Fruit fly (Drosophila melanogaster) whole organism, embryonic: ENCODE results near the gene CG7714.
A peak's percentile ranks its signal among the peaks of the same experiment; 100 is the strongest.

Experiments
- ATbp ChIP-seq: fragments of 200-800 bp; sonication (Bioruptor generic); optimal IDR thresholded peaks from 2 replicates; lab custom pipeline; 2017; ENCODE audit warnings: missing biosample characterization, mild to moderate bottlenecking, missing genetic modification characterization, missing genetic modification reagents
- Adf1 ChIP-seq: fragments of 200-800 bp; sonication (Bioruptor generic); IDR thresholded peaks from 2 replicates; pipeline ENCODE4 v1.3.6; 2022; ENCODE audit warnings: missing biosample characterization, missing genetic modification characterization
- Aef1 ChIP-seq: fragments of 200-800 bp; sonication (Bioruptor generic); IDR thresholded peaks from 3 replicates; pipeline ENCODE4 v1.3.6; 2022; ENCODE audit warnings: missing biosample characterization, missing genetic modification characterization
- Atf6 ChIP-seq: fragments of 200-800 bp; sonication (Bioruptor generic); IDR thresholded peaks from 2 replicates; pipeline ENCODE4 v1.3.6; 2022; ENCODE audit warnings: missing biosample characterization, missing genetic modification characterization
- CG10543 ChIP-seq: fragments of 200-800 bp; sonication (Bioruptor generic); optimal IDR thresholded peaks from 3 replicates; lab custom pipeline; 2017; ENCODE audit warnings: missing biosample characterization, mild to moderate bottlenecking, missing genetic modification characterization, moderate library complexity
- CG12155 ChIP-seq: fragments of 200-800 bp; sonication (Bioruptor generic); optimal IDR thresholded peaks from 3 replicates; lab custom pipeline; 2016; ENCODE audit warnings: missing biosample characterization, missing genetic modification characterization
- CG12942 ChIP-seq: fragments of 200-800 bp; sonication (Bioruptor generic); optimal IDR thresholded peaks from 3 replicates; lab custom pipeline; 2016; ENCODE audit warnings: missing biosample characterization, missing genetic modification characterization
- CG17328 ChIP-seq: fragments of 200-800 bp; sonication (Bioruptor generic); IDR thresholded peaks from 2 replicates; pipeline ENCODE4 v1.3.6; 2022; ENCODE audit warnings: missing biosample characterization, missing genetic modification characterization
- CG17612 ChIP-seq: fragments of 200-800 bp; sonication (Bioruptor generic); IDR thresholded peaks from 2 replicates; pipeline ENCODE4 v1.3.6; 2022; ENCODE audit warnings: missing biosample characterization, missing genetic modification characterization
- CG18011 ChIP-seq: fragments of 200-800 bp; sonication (Bioruptor generic); optimal IDR thresholded peaks from 2 replicates; lab custom pipeline; 2017; ENCODE audit warnings: missing biosample characterization, missing genetic modification characterization, mild to moderate bottlenecking, moderate library complexity, missing genotype
- CG18262 ChIP-seq: fragments of 200-800 bp; optimal IDR thresholded peaks from 3 replicates; lab custom pipeline; 2019; ENCODE audit warnings: missing biosample characterization, mild to moderate bottlenecking, missing genetic modification characterization, moderate library complexity
- CG2116 ChIP-seq: fragments of 200-800 bp; sonication (Bioruptor generic); optimal IDR thresholded peaks from 3 replicates; lab custom pipeline; 2018; ENCODE audit warnings: missing biosample characterization, mild to moderate bottlenecking, missing genetic modification characterization
- CG2199 ChIP-seq: fragments of 200-800 bp; sonication (Bioruptor generic); IDR thresholded peaks from 3 replicates; pipeline ENCODE4 v1.3.6; 2022; ENCODE audit warnings: missing biosample characterization, missing genetic modification characterization
- CG32532 ChIP-seq: fragments of 200-800 bp; sonication (Bioruptor generic); IDR thresholded peaks from 2 replicates; pipeline ENCODE4 v1.3.6; 2022; ENCODE audit warnings: missing biosample characterization, missing genetic modification characterization
- CG3407 ChIP-seq: fragments of 200-800 bp; sonication (Bioruptor generic); optimal IDR thresholded peaks from 2 replicates; lab custom pipeline; 2018; ENCODE audit warnings: missing biosample characterization, mild to moderate bottlenecking, missing genetic modification characterization
- CG34422 ChIP-seq: fragments of 200-800 bp; sonication (Bioruptor generic); IDR thresholded peaks from 3 replicates; pipeline ENCODE4 v1.3.6; 2022; ENCODE audit warnings: missing biosample characterization, missing genetic modification characterization
- CG4282 ChIP-seq: fragments of 200-800 bp; sonication (Bioruptor generic); optimal IDR thresholded peaks from 2 replicates; lab custom pipeline; 2016; ENCODE audit warnings: missing biosample characterization, missing genetic modification characterization
- CG4617 ChIP-seq: fragments of 200-800 bp; sonication (Bioruptor generic); optimal IDR thresholded peaks from 3 replicates; lab custom pipeline; 2016; ENCODE audit warnings: missing biosample characterization, missing genetic modification characterization, borderline replicate concordance
- CG4707 ChIP-seq: fragments of 200-800 bp; sonication (Bioruptor generic); optimal IDR thresholded peaks from 2 replicates; lab custom pipeline; 2018; ENCODE audit warnings: missing biosample characterization, mild to moderate bottlenecking, missing genetic modification characterization, moderate library complexity
- CG5953 ChIP-seq: fragments of 200-800 bp; sonication (Bioruptor generic); IDR thresholded peaks from 2 replicates; pipeline ENCODE4 v1.3.6; 2022; ENCODE audit warnings: missing biosample characterization, missing genetic modification characterization
- CG6854 ChIP-seq: fragments of 200-800 bp; sonication (Bioruptor generic); optimal IDR thresholded peaks from 3 replicates; lab custom pipeline; 2017; ENCODE audit warnings: missing biosample characterization, mild to moderate bottlenecking, missing genetic modification characterization
- D19B ChIP-seq: fragments of 200-800 bp; sonication (Bioruptor generic); optimal IDR thresholded peaks from 2 replicates; lab custom pipeline; 2017; ENCODE audit warnings: missing biosample characterization, mild to moderate bottlenecking, missing genetic modification characterization
- E2f2 ChIP-seq: fragments of 200-800 bp; sonication (Bioruptor generic); IDR thresholded peaks from 2 replicates; pipeline ENCODE4 v1.3.6; 2022; ENCODE audit warnings: missing biosample characterization, missing genetic modification characterization
- GATAe ChIP-seq: fragments of 200-800 bp; sonication (Bioruptor generic); conservative IDR thresholded peaks from 2 replicates; pipeline ENCODE4 v1.3.6; 2022; ENCODE audit warnings: missing biosample characterization, missing genetic modification characterization
- HLH4C ChIP-seq: fragments of 200-800 bp; sonication (Bioruptor generic); IDR thresholded peaks from 3 replicates; pipeline ENCODE4 v1.3.6; 2022; ENCODE audit warnings: missing biosample characterization, missing genetic modification characterization; ENCODE audit not compliant: partially characterized antibody
- HLH54F ChIP-seq: fragments of 200-800 bp; sonication (Bioruptor generic); optimal IDR thresholded peaks from 3 replicates; lab custom pipeline; 2016; ENCODE audit warnings: missing biosample characterization, missing genetic modification characterization
- HmgZ ChIP-seq: fragments of 200-800 bp; sonication (Bioruptor generic); optimal IDR thresholded peaks from 2 replicates; lab custom pipeline; 2018; ENCODE audit warnings: missing biosample characterization, mild to moderate bottlenecking, missing genetic modification characterization
- Mes4 ChIP-seq: fragments of 200-800 bp; sonication (Bioruptor generic); optimal IDR thresholded peaks from 2 replicates; lab custom pipeline; 2016; ENCODE audit warnings: missing biosample characterization, missing genetic modification characterization
- NC2α ChIP-seq: fragments of 200-800 bp; sonication (Bioruptor generic); optimal IDR thresholded peaks from 2 replicates; lab custom pipeline; 2016; ENCODE audit warnings: missing biosample characterization, missing genetic modification characterization
- Trl ChIP-seq, 3 experiments: fragments of >200 bp in 2 of 3; fragments of 200-800 bp in 1 of 3; sonication (Bioruptor generic) in 1 of 3; optimal IDR thresholded peaks; 2 replicates in 1 of 3; 3 replicates in 2 of 3; lab custom pipeline; 2016 to 2017; ENCODE audit warnings: missing biosample characterization in 1 of 3, missing genetic modification characterization in 1 of 3
- Usf ChIP-seq: fragments of 200-800 bp; sonication (Bioruptor generic); optimal IDR thresholded peaks from 2 replicates; lab custom pipeline; 2017; ENCODE audit warnings: missing genotype, missing biosample characterization, missing genetic modification characterization
- ab ChIP-seq: fragments of 200-800 bp; sonication (Bioruptor generic); optimal IDR thresholded peaks from 2 replicates; lab custom pipeline; 2016; ENCODE audit warnings: missing biosample characterization, missing genetic modification characterization
- abd-A ChIP-seq: fragments of 200-800 bp; sonication (Bioruptor generic); optimal IDR thresholded peaks from 3 replicates; lab custom pipeline; 2019; ENCODE audit warnings: missing biosample characterization, mild to moderate bottlenecking, missing genetic modification characterization, moderate library complexity
- bab2 ChIP-seq: fragments of 200-800 bp; sonication (Bioruptor generic); optimal IDR thresholded peaks from 2 replicates; lab custom pipeline; 2016; ENCODE audit warnings: missing biosample characterization, missing genetic modification characterization
- cwo ChIP-seq: fragments of 200-800 bp; sonication (Bioruptor generic); optimal IDR thresholded peaks from 3 replicates; lab custom pipeline; 2017; ENCODE audit warnings: missing biosample characterization, missing genetic modification characterization, mild to moderate bottlenecking, moderate library complexity, missing genetic modification reagents
- exex ChIP-seq: fragments of 200-800 bp; sonication (Bioruptor generic); optimal IDR thresholded peaks from 4 replicates; lab custom pipeline; 2018; ENCODE audit warnings: missing biosample characterization, mild to moderate bottlenecking, missing genetic modification characterization, moderate library complexity
- gcm ChIP-seq: fragments of 200-800 bp; sonication (Bioruptor generic); optimal IDR thresholded peaks from 2 replicates; lab custom pipeline; 2019; ENCODE audit warnings: missing biosample characterization, mild to moderate bottlenecking, missing genetic modification characterization, moderate library complexity
- gt ChIP-seq: fragments of 200-800 bp; sonication (Bioruptor generic); IDR thresholded peaks from 2 replicates; pipeline ENCODE4 v1.3.6; 2022; ENCODE audit warnings: missing biosample characterization, missing genetic modification characterization
- mam ChIP-seq: fragments of 200-800 bp; sonication (Bioruptor generic); optimal IDR thresholded peaks from 3 replicates; lab custom pipeline; 2016; ENCODE audit warnings: missing biosample characterization, missing genetic modification characterization
- mirr ChIP-seq: fragments of 200-800 bp; sonication (Bioruptor generic); optimal IDR thresholded peaks from 3 replicates; lab custom pipeline; 2018; ENCODE audit warnings: missing biosample characterization, mild to moderate bottlenecking, missing genetic modification characterization
- nom ChIP-seq: fragments of 200-800 bp; sonication (Bioruptor generic); optimal IDR thresholded peaks from 2 replicates; lab custom pipeline; 2017; ENCODE audit warnings: missing biosample characterization, missing genetic modification characterization, mild to moderate bottlenecking, moderate library complexity, missing genetic modification reagents
- oc ChIP-seq: fragments of 200-800 bp; sonication (Bioruptor generic); optimal IDR thresholded peaks from 2 replicates; lab custom pipeline; 2018; ENCODE audit warnings: missing biosample characterization, mild to moderate bottlenecking, missing genetic modification characterization, moderate library complexity
- pnt ChIP-seq: fragments of 200-800 bp; sonication (Bioruptor generic); optimal IDR thresholded peaks from 3 replicates; lab custom pipeline; 2016; ENCODE audit warnings: missing biosample characterization, missing genetic modification characterization
- seq ChIP-seq: fragments of 200-800 bp; sonication (Bioruptor generic); IDR thresholded peaks from 2 replicates; pipeline ENCODE4 v1.3.6; 2022; ENCODE audit warnings: missing biosample characterization, missing genetic modification characterization
- ssp ChIP-seq: fragments of 200-800 bp; sonication (Bioruptor generic); IDR thresholded peaks from 2 replicates; pipeline ENCODE4 v1.3.6; 2022; ENCODE audit warnings: missing biosample characterization, missing genetic modification characterization
- z ChIP-seq: fragments of 200-800 bp; sonication (Bioruptor generic); IDR thresholded peaks from 3 replicates; pipeline ENCODE4 v1.3.6; 2022; ENCODE audit warnings: missing biosample characterization, missing genetic modification characterization

Gene CG7714

dm6 chr3R:18758548-18759257 lies 32.5 kb upstream of the CG7714 start, which contains the start of gene Epg5 (continued):
- TF ChIP-seq Atf6 (no peak), Adf1 (peak; percentile 47; the same call in 1 of the 2 replicates), CG17612 (GFP tag; lab: Robert Waterston, UW) (0 out of 2 replicates have a peak, but pooled peaks have one; percentile 17), seq (GFP tag; lab: Robert Waterston, UW) (peak; percentile 25; the same call in 1 of the 2 replicates), CG32532 (peak; percentile 81), nom (no peak), CG5953 (no peak), gt (no peak), GATAe (GFP tag; lab: Robert Waterston, UW) (no peak; the same call in 1 of the 2 replicates), bab2 (peak; percentile 65), CG34422 (GFP tag; lab: Robert Waterston, UW) (peak; percentile 83; the same call in 2 of the 3 replicates), HLH4C (peak; percentile 96), CG4617 (peak; percentile 85), CG2116 (peak; percentile 47), abd-A (tag; lab: Kevin White, UChicago) (no peak), Trl (optimal IDR thresholded peaks at IDR 0.05; lab: Kevin White, UChicago) (no peak), Trl (GFP tag; optimal IDR thresholded peaks at IDR 0.05; lab: Kevin White, UChicago) (peak; percentile 70), HmgZ (tag; lab: Kevin White, UChicago) (peak; percentile 89), CG10543 (peak; percentile 61), CG2199 (GFP tag; lab: Robert Waterston, UW) (no peak), CG4282 (no peak), CG17328 (GFP tag; lab: Robert Waterston, UW) (peak; percentile 63), Mes4 (GFP tag; lab: Kevin White, UChicago) (no peak), CG12155 (peak; percentile 74), D19B (GFP tag; lab: Kevin White, UChicago) (no peak), ssp (GFP tag; lab: Robert Waterston, UW) (peak; percentile 62), Aef1 (GFP tag; lab: Robert Waterston, UW) (peak; percentile 72), cwo (GFP tag; lab: Kevin White, UChicago) (no peak), HLH54F (GFP tag; lab: Kevin White, UChicago) (peak; percentile 82), NC2α (GFP tag; lab: Kevin White, UChicago) (no peak), Usf (no peak), E2f2 (GFP tag; lab: Robert Waterston, UW) (peak; percentile 90), CG3407 (no peak), CG18011 (GFP tag; lab: Kevin White, UChicago) (peak; percentile 49), mirr (GFP tag; lab: Kevin White, UChicago) (no peak), CG18262 (no peak), ab (GFP tag; lab: Kevin White, UChicago) (peak; percentile 64), gcm (GFP tag; lab: Kevin White, UChicago) (no peak), CG6854 (GFP tag; lab: Kevin White, UChicago) (no peak), ATbp (no peak), z (GFP tag; lab: Robert Waterston, UW) (no peak), CG4707 (no peak), oc (tag; lab: Kevin White, UChicago) (no peak), pnt (GFP tag; lab: Kevin White, UChicago) (peak; percentile 69), exex (tag; lab: Kevin White, UChicago) (no peak), mam (GFP tag; lab: Kevin White, UChicago) (peak; percentile 81), CG12942 (GFP tag; lab: Kevin White, UChicago) (peak; percentile 75)
